Worm (Caenorhabditis elegans): Measurements from ENCODE around the gene glb-2.
A peak's percentile ranks its signal among the peaks of the same experiment; 100 is the strongest.

The glb-2 gene

ce11 chrIV:7234623-7235022 is 28.4 kb downstream of the glb-2 start:
- no peak for TF ChIP-seq lin-29 (GFP tag; IDR thresholded peaks at IDR 0.05)
- no peak for TF ChIP-seq mes-2 (tag; optimal IDR thresholded peaks at IDR 0.05; ENCODE audit: poor library complexity, severe bottlenecking)
- TF ChIP-seq unc-62 (GFP tag; optimal IDR thresholded peaks at IDR 0.05 in 1 of 2): no peak
- TF ChIP-seq unc-62 (tag; optimal IDR thresholded peaks at IDR 0.05): no peak
- no peak for TF ChIP-seq set-16 (GFP tag; IDR thresholded peaks at IDR 0.05)
- no peak for TF ChIP-seq unc-130 (GFP tag; optimal IDR thresholded peaks at IDR 0.05)
- no peak for TF ChIP-seq aly-2 (tag; optimal IDR thresholded peaks at IDR 0.05)
- no peak for TF ChIP-seq Y48G9A.11 (GFP tag; IDR thresholded peaks at IDR 0.05)
- TF ChIP-seq aha-1 (tag): peak; percentile 42

DNA sequence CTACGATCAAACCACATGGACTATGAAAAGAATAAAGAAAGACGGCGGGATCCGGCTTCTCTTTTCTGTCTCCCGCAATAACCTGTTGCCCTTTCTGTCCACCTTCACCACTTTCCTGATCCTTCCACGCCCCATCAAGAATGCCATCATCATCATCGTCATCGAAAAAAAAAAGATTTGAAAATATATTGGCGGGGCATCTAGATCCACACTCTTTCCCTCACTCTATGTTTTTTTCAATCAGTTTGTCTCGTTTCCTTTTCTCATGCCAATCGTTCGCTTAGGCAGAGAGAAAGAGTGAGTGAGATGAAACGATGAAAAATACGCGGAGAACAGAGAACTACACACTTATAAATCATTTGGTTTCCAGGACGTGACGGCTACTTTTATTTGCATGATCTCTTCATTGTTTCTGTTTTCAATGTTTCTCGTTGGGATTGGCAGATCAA is 29.4 kb downstream of the glb-2 start:
- TF ChIP-seq lin-13 (GFP tag; optimal IDR thresholded peaks at IDR 0.05) (no peak), nhr-10 (tag; optimal IDR thresholded peaks at IDR 0.05) (no peak), ceh-82 (tag; optimal IDR thresholded peaks at IDR 0.05) (no peak), mdt-29 (GFP tag; IDR thresholded peaks at IDR 0.05) (no peak), daf-16 (GFP tag; optimal IDR thresholded peaks at IDR 0.05) (peak in 1 of 2 experiments; percentile 52), daf-16 (tag; optimal IDR thresholded peaks at IDR 0.05) (no peak), aha-1 (tag) (peak; percentile 41), hlh-11 (tag; optimal IDR thresholded peaks at IDR 0.05) (peak; percentile 81), pqm-1 (tag; optimal IDR thresholded peaks at IDR 0.05) (no peak), lin-39 (tag; optimal IDR thresholded peaks at IDR 0.05) (no peak), nhr-28 (tag; optimal IDR thresholded peaks at IDR 0.05) (peak; percentile 42), nhr-48 (tag; optimal IDR thresholded peaks at IDR 0.05) (peak; percentile 60), mdl-1 (tag; optimal IDR thresholded peaks at IDR 0.05) (peak in 1 of 2 experiments; percentile 30), arid-1 (GFP tag; conservative IDR thresholded peaks at IDR 0.05) (no peak), unc-62 (GFP tag; optimal IDR thresholded peaks at IDR 0.05 in 1 of 2) (peak in 1 of 2 experiments; percentile 83), unc-62 (tag; optimal IDR thresholded peaks at IDR 0.05) (no peak), mxl-3 (GFP tag; optimal IDR thresholded peaks at IDR 0.05) (peak; percentile 78)

- no peak for TF ChIP-seq aly-2 (tag; optimal IDR thresholded peaks at IDR 0.05)
- no peak for TF ChIP-seq duxl-1 (tag; optimal IDR thresholded peaks at IDR 0.05; ENCODE audit: poor library complexity)
- no peak for TF ChIP-seq zag-1 (tag; optimal IDR thresholded peaks at IDR 0.05)
- no peak for TF ChIP-seq ceh-82 (tag; optimal IDR thresholded peaks at IDR 0.05)
- TF ChIP-seq F49E8.2 (tag; optimal IDR thresholded peaks at IDR 0.05; ENCODE audit: borderline replicate concordance): no peak
- TF ChIP-seq nhr-77 (tag; optimal IDR thresholded peaks at IDR 0.05): no peak
- TF ChIP-seq ctbp-1 (GFP tag; IDR thresholded peaks at IDR 0.05): no peak
- no peak for TF ChIP-seq lsy-2 (tag; optimal IDR thresholded peaks at IDR 0.05)
- no peak for TF ChIP-seq ama-1 (optimal IDR thresholded peaks at IDR 0.05)
- TF ChIP-seq nhr-48 (tag; optimal IDR thresholded peaks at IDR 0.05): no peak
- TF ChIP-seq ces-1 (GFP tag; optimal IDR thresholded peaks at IDR 0.05): no peak
- TF ChIP-seq nhr-111 (GFP tag; optimal IDR thresholded peaks at IDR 0.05): no peak
- TF ChIP-seq rbr-2 (tag; optimal IDR thresholded peaks at IDR 0.05): no peak
- TF ChIP-seq daf-8 (GFP tag; IDR thresholded peaks at IDR 0.05): no peak
- no peak for TF ChIP-seq gei-8 (GFP tag; optimal IDR thresholded peaks at IDR 0.05)
Measured at ce11 chrIV:7230935-7231334, 32.1 kb downstream of the glb-2 start, which contains the start of gene D2024.4. D2024.4 (plus strand) TSS chrIV:7231235.

DNA sequence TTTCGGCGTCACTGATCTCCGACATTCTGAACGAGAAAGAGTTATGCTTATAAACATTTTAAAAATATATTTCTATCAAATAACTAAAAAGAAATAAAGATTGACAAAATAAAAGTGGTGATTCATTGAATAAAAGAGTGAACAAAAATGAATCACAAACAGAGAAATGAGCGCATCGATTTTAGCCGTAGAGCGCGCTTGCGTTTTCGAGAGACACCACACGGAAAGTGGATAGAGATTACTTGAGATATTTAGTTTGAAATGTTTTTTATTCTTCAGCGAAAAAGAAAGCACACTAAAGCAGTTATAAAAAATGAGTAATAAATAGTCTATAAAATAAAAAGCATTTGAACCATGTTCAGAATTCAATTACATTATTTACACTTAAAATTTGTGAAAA is 32.8 kb downstream of the glb-2 start, which contains the start of gene cap-1:
cap-1 (minus strand) TSS at position 26 of the 400 bp plus-strand sequence.
- TF ChIP-seq unc-130 (GFP tag; optimal IDR thresholded peaks at IDR 0.05): peak; percentile 79
- peak; percentile 59 for TF ChIP-seq mxl-3 (GFP tag; optimal IDR thresholded peaks at IDR 0.05)
- TF ChIP-seq daf-16 (GFP tag; optimal IDR thresholded peaks at IDR 0.05): no peak
- peak; percentile 42 for TF ChIP-seq daf-16 (tag; optimal IDR thresholded peaks at IDR 0.05)
- peak in 1 of 2 experiments; percentile 85 for TF ChIP-seq lsy-2 (tag; optimal IDR thresholded peaks at IDR 0.05)
- peak; percentile 86 for TF ChIP-seq dve-1 (tag; optimal IDR thresholded peaks at IDR 0.05; ENCODE audit: insufficient read depth)
- TF ChIP-seq mep-1 (tag; optimal IDR thresholded peaks at IDR 0.05): peak; percentile 88
- peak; percentile 36 for TF ChIP-seq hlh-30 (tag; optimal IDR thresholded peaks at IDR 0.05; ENCODE audit: insufficient read depth)
- peak; percentile 63 for TF ChIP-seq rbr-2 (tag; optimal IDR thresholded peaks at IDR 0.05)
- TF ChIP-seq dpl-1 (GFP tag; optimal IDR thresholded peaks at IDR 0.05): peak; percentile 58
- peak; percentile 72 for TF ChIP-seq nhr-28 (tag; optimal IDR thresholded peaks at IDR 0.05)
- peak; percentile 17 for TF ChIP-seq lin-15B (tag; optimal IDR thresholded peaks at IDR 0.05)
- no peak for TF ChIP-seq F26F4.8 (GFP tag; conservative IDR thresholded peaks at IDR 0.05)
- no peak for TF ChIP-seq dmd-9 (GFP tag; IDR thresholded peaks at IDR 0.05)
- peak; percentile 45 for TF ChIP-seq hlh-11 (tag; optimal IDR thresholded peaks at IDR 0.05)
- TF ChIP-seq mes-2 (tag; optimal IDR thresholded peaks at IDR 0.05; ENCODE audit: poor library complexity, severe bottlenecking): peak; percentile 96
- TF ChIP-seq ceh-44 (GFP tag; IDR thresholded peaks at IDR 0.05): peak; percentile 78
- TF ChIP-seq ZK337.2 (GFP tag; IDR thresholded peaks at IDR 0.05): no peak
- peak; percentile 37 for TF ChIP-seq pqm-1 (tag; optimal IDR thresholded peaks at IDR 0.05)
- peak; percentile 67 for TF ChIP-seq lin-13 (GFP tag; optimal IDR thresholded peaks at IDR 0.05)
- peak; percentile 47 for TF ChIP-seq T20F7.1 (GFP tag; optimal IDR thresholded peaks at IDR 0.05)

All from whole organism, L4 larva.